Fruit fly (Drosophila melanogaster): ENCODE data around the gene CG11977.
A peak's percentile ranks its signal among the peaks of the same experiment; 100 is the strongest.

Gene CG11977

dm6 chr3R:9039448-9039847 lies 42.0 kb downstream of the CG11977 start, which contains the start of gene neur (continued):
- TF ChIP-seq bcd (GFP tag; optimal IDR thresholded peaks at IDR 0.05): peak; percentile 58
- peak; percentile 44 for TF ChIP-seq CG8924 (tag; optimal IDR thresholded peaks at IDR 0.05)
- TF ChIP-seq bbx (GFP tag; IDR thresholded peaks at IDR 0.05; ENCODE audit: partially characterized antibody): peak; percentile 60; the same call in 1 of the 2 replicates
- peak; percentile 7 for TF ChIP-seq CTCF (GFP tag; optimal IDR thresholded peaks at IDR 0.05)
- TF ChIP-seq nmo (GFP tag; optimal IDR thresholded peaks at IDR 0.05): peak; percentile 72
- TF ChIP-seq HLH54F (GFP tag; optimal IDR thresholded peaks at IDR 0.05): peak; percentile 17
- TF ChIP-seq CG42726 (GFP tag; IDR thresholded peaks at IDR 0.05; ENCODE audit: partially characterized antibody): 0 out of 2 replicates have a peak, but pooled peaks have one; percentile 35
- no peak; the same call in 1 of the 2 replicates for TF ChIP-seq vvl (GFP tag; IDR thresholded peaks at IDR 0.05)
- TF ChIP-seq vnd (GFP tag; IDR thresholded peaks at IDR 0.05; ENCODE audit: partially characterized antibody): peak; percentile 53; the same call in 1 of the 3 replicates
- no peak for TF ChIP-seq MTF-1 (GFP tag; optimal IDR thresholded peaks at IDR 0.05; ENCODE audit: borderline replicate concordance)
- peak; percentile 51 for TF ChIP-seq CG15514 (GFP tag; optimal IDR thresholded peaks at IDR 0.05)
- TF ChIP-seq knrl (GFP tag; IDR thresholded peaks at IDR 0.05; ENCODE audit: partially characterized antibody): peak; percentile 82
- TF ChIP-seq CG13624 (GFP tag; optimal IDR thresholded peaks at IDR 0.05): no peak
- TF ChIP-seq phol (tag; optimal IDR thresholded peaks at IDR 0.05): peak; percentile 67
- TF ChIP-seq nom (GFP tag; optimal IDR thresholded peaks at IDR 0.05): no peak

dm6 chr3R:9043610-9044009 lies 46.1 kb downstream of the CG11977 start:
- TF ChIP-seq BEAF-32 (GFP tag; optimal IDR thresholded peaks at IDR 0.05) (peak; percentile 1), Med (GFP tag) (peak; percentile 44), CG8290 (GFP tag; optimal IDR thresholded peaks at IDR 0.05) (no peak), CG8290 (tag; optimal IDR thresholded peaks at IDR 0.05) (peak in 1 of 2 experiments; percentile 9), CG34376 (GFP tag; optimal IDR thresholded peaks at IDR 0.05) (peak; percentile 74), CG8281 (tag; optimal IDR thresholded peaks at IDR 0.05) (no peak), mam (GFP tag; optimal IDR thresholded peaks at IDR 0.05) (no peak), kah (GFP tag; optimal IDR thresholded peaks at IDR 0.05) (peak; percentile 50), CG31388 (GFP tag; optimal IDR thresholded peaks at IDR 0.05) (no peak), sd (tag; optimal IDR thresholded peaks at IDR 0.05) (peak; percentile 46), grn (GFP tag; optimal IDR thresholded peaks at IDR 0.05) (no peak), CG31224 (GFP tag; IDR thresholded peaks at IDR 0.05) (no peak), CG12769 (tag; optimal IDR thresholded peaks at IDR 0.05) (peak; percentile 36), CG9932 (GFP tag; IDR thresholded peaks at IDR 0.05) (no peak), gfzf (GFP tag; optimal IDR thresholded peaks at IDR 0.05) (peak; percentile 11), cg (GFP tag; optimal IDR thresholded peaks at IDR 0.05) (peak; percentile 2), sug (tag; optimal IDR thresholded peaks at IDR 0.05) (peak; percentile 25)

dm6 chr3R:9045733-9046132 lies 48.2 kb downstream of the CG11977 start:
- TF ChIP-seq CG8478 (optimal IDR thresholded peaks at IDR 0.05) (peak; percentile 14), Dbx (GFP tag; IDR thresholded peaks at IDR 0.05) (0 out of 3 replicates have a peak, but pooled peaks have one; percentile 20), nom (GFP tag; optimal IDR thresholded peaks at IDR 0.05) (no peak)

DNA sequence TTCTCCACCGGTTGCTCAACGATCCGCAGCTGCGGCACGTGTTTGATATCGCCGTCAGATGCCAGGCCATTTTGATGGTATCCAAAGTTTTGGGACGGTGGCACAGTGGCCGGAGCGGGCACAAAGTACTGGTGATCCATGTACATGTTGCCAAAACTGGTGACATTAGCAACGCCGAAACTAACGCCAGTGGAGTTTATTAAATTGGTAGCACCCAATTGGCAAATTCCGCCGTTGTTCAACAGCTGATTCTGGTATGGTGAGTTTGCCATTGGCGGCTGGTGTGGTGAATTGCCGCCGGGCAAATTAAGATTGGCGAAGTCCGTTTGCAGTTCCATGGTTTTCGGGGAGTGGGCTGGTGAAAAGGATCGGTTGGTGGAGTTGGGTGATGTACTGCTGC lies 49.5 kb downstream of the CG11977 start:
- peak; percentile 20 for TF ChIP-seq trem (tag; optimal IDR thresholded peaks at IDR 0.05)
- TF ChIP-seq Sox102F (GFP tag; optimal IDR thresholded peaks at IDR 0.05): no peak
- peak; percentile 87 for TF ChIP-seq Elba2 (GFP tag; optimal IDR thresholded peaks at IDR 0.05)
- TF ChIP-seq crp (GFP tag; optimal IDR thresholded peaks at IDR 0.05): peak in 1 of 2 experiments; percentile 79
- TF ChIP-seq Dp (GFP tag; optimal IDR thresholded peaks at IDR 0.05): peak; percentile 24
- TF ChIP-seq dm (GFP tag; optimal IDR thresholded peaks at IDR 0.05): peak; percentile 12
- peak; percentile 11 for TF ChIP-seq MESR4 (GFP tag; optimal IDR thresholded peaks at IDR 0.05)
- no peak for TF ChIP-seq PHDP (tag; optimal IDR thresholded peaks at IDR 0.05)
- TF ChIP-seq nerfin-1 (tag; optimal IDR thresholded peaks at IDR 0.05): peak; percentile 67
- no peak for TF ChIP-seq Hmx (GFP tag; optimal IDR thresholded peaks at IDR 0.05)
